Worm (Caenorhabditis elegans): ENCODE measurements around the gene rpt-6.

DNA sequence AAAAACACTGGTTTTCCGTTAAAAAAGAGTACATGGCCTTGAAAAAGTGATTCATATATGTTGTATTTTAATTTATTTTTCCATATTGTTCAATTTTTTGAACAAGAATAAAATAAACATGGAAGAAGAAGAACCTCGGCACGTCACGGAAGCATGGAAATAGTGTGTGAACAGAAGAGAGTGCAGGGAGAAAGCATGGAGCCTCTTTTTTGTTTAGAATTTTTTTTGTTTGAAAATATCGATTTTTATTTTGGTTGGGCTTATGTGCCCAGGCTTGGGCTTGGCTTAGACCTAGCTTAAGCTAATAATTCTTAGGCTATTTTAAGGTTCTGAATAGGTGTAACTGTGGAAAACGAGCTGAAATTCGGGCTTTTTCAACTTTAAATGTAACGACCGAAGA is 51.5 kb downstream of the rpt-6 start, which contains the start of gene tat-1:
- no peak for TF ChIP-seq hmg-4 (GFP tag; optimal IDR thresholded peaks at IDR 0.05)
- no peak for TF ChIP-seq B0310.2 (tag; optimal IDR thresholded peaks at IDR 0.05)
- TF ChIP-seq ceh-13 (GFP tag; optimal IDR thresholded peaks at IDR 0.05): no peak
- no peak for TF ChIP-seq sea-1 (GFP tag; conservative IDR thresholded peaks at IDR 0.05)
- no peak for TF ChIP-seq ama-1 (optimal IDR thresholded peaks at IDR 0.05)
- TF ChIP-seq hnd-1 (tag; optimal IDR thresholded peaks at IDR 0.05): no peak
- no peak for TF ChIP-seq hmbx-1 (tag; optimal IDR thresholded peaks at IDR 0.05)
- TF ChIP-seq tbx-37 (GFP tag; conservative IDR thresholded peaks at IDR 0.05): no peak
- TF ChIP-seq flt-1 (GFP tag; IDR thresholded peaks at IDR 0.05): no peak

Data from whole organism, early embryonic.